Worm (Caenorhabditis elegans): Measurements from ENCODE around the gene ZK632.14.
A peak's percentile ranks its signal among the peaks of the same experiment; 100 is the strongest.

Gene ZK632.14

ce11 chrIII:9780665-9781304, 32.5 kb upstream of the ZK632.14 start, which contains the start of gene vha-1 (continued):
- TF ChIP-seq mxl-3 (GFP tag; optimal IDR thresholded peaks at IDR 0.05) (peak; percentile 86), F44E2.7 (GFP tag; IDR thresholded peaks at IDR 0.05) (no peak), nhr-111 (GFP tag; optimal IDR thresholded peaks at IDR 0.05) (no peak), madf-9 (GFP tag; conservative IDR thresholded peaks at IDR 0.05) (peak; percentile 69; the same call in 1 of the 2 replicates), F26F4.8 (GFP tag; conservative IDR thresholded peaks at IDR 0.05) (no peak), saeg-2 (GFP tag; IDR thresholded peaks at IDR 0.05) (no peak), spr-1 (tag; optimal IDR thresholded peaks at IDR 0.05) (peak; percentile 64), lin-13 (GFP tag; optimal IDR thresholded peaks at IDR 0.05) (peak; percentile 95), ZK337.2 (GFP tag; IDR thresholded peaks at IDR 0.05) (no peak), ctbp-1 (GFP tag; IDR thresholded peaks at IDR 0.05) (peak; percentile 52), ceh-62 (tag; optimal IDR thresholded peaks at IDR 0.05) (no peak), nhr-42 (GFP tag; IDR thresholded peaks at IDR 0.05) (no peak; the same call in 1 of the 2 replicates), gei-8 (GFP tag; optimal IDR thresholded peaks at IDR 0.05) (no peak), ztf-11 (tag; optimal IDR thresholded peaks at IDR 0.05) (no peak), spr-3 (GFP tag; optimal IDR thresholded peaks at IDR 0.05) (no peak), mdl-1 (tag; optimal IDR thresholded peaks at IDR 0.05) (peak; percentile 4 to 70), hlh-30 (tag; optimal IDR thresholded peaks at IDR 0.05; ENCODE audit: insufficient read depth) (peak; percentile 70), ceh-82 (tag; optimal IDR thresholded peaks at IDR 0.05) (no peak), T26A8.4 (GFP tag; IDR thresholded peaks at IDR 0.05) (peak; percentile 77), ceh-44 (GFP tag; IDR thresholded peaks at IDR 0.05) (peak; percentile 42; the same call in 1 of the 2 replicates), lin-29 (GFP tag; IDR thresholded peaks at IDR 0.05) (no peak), zip-2 (tag; optimal IDR thresholded peaks at IDR 0.05) (no peak), vab-7 (GFP tag; IDR thresholded peaks at IDR 0.05) (no peak), lir-3 (tag; optimal IDR thresholded peaks at IDR 0.05) (no peak), nhr-28 (tag; optimal IDR thresholded peaks at IDR 0.05) (peak; percentile 92), daf-16 (GFP tag; optimal IDR thresholded peaks at IDR 0.05) (no peak), daf-16 (tag; optimal IDR thresholded peaks at IDR 0.05) (peak; percentile 60), F49E8.2 (tag; optimal IDR thresholded peaks at IDR 0.05; ENCODE audit: borderline replicate concordance) (no peak), dmd-6 (GFP tag; IDR thresholded peaks at IDR 0.05) (peak; percentile 93), lim-7 (GFP tag; IDR thresholded peaks at IDR 0.05) (no peak), Y5F2A.4 (GFP tag; optimal IDR thresholded peaks at IDR 0.05) (no peak), T20F7.1 (GFP tag; optimal IDR thresholded peaks at IDR 0.05) (peak; percentile 81), hmg-1.1 (GFP tag; IDR thresholded peaks at IDR 0.05) (peak; percentile 77), cey-2 (tag; optimal IDR thresholded peaks at IDR 0.05; ENCODE audit: borderline replicate concordance, insufficient read depth) (no peak), ama-1 (optimal IDR thresholded peaks at IDR 0.05) (peak; percentile 87), duxl-1 (tag; optimal IDR thresholded peaks at IDR 0.05; ENCODE audit: poor library complexity) (no peak), nhr-102 (tag; optimal IDR thresholded peaks at IDR 0.05) (peak; percentile 63), lin-1 (GFP tag; IDR thresholded peaks at IDR 0.05) (peak; percentile 80), aha-1 (tag) (peak; percentile 48), unc-130 (GFP tag; optimal IDR thresholded peaks at IDR 0.05) (peak; percentile 2), tag-97 (GFP tag; IDR thresholded peaks at IDR 0.05) (no peak), lin-15B (tag; optimal IDR thresholded peaks at IDR 0.05) (peak; percentile 40), ceh-20 (GFP tag; IDR thresholded peaks at IDR 0.05) (no peak), mxl-2 (GFP tag; conservative IDR thresholded peaks at IDR 0.05) (no peak), egl-27 (tag; optimal IDR thresholded peaks at IDR 0.05) (no peak), dve-1 (tag; optimal IDR thresholded peaks at IDR 0.05; ENCODE audit: insufficient read depth) (peak; percentile 94), jun-1 (tag; optimal IDR thresholded peaks at IDR 0.05) (peak; percentile 71), madf-5 (GFP tag; IDR thresholded peaks at IDR 0.05) (no peak), mes-2 (tag; optimal IDR thresholded peaks at IDR 0.05; ENCODE audit: poor library complexity, severe bottlenecking) (peak; percentile 91), nhr-237 (tag; optimal IDR thresholded peaks at IDR 0.05) (no peak)

Data from whole organism, L4 larva.